Fruit fly (Drosophila melanogaster) whole organism, wandering third instar larva: Measurements from ENCODE around the gene CG3566.

Source experiments
- CG9705 ChIP-seq: fragments of 200-800 bp; sonication (Bioruptor generic); optimal IDR thresholded peaks from 2 replicates; lab custom pipeline; 2018; ENCODE audit warnings: missing biosample characterization, mild to moderate bottlenecking, missing genetic modification characterization
- CrebA ChIP-seq: fragments of 200-800 bp; sonication (Bioruptor generic); optimal IDR thresholded peaks from 2 replicates; lab custom pipeline; 2016; ENCODE audit warnings: missing biosample characterization, mild to moderate bottlenecking, missing genetic modification characterization, borderline replicate concordance
- Dfd ChIP-seq: fragments of >200 bp; optimal IDR thresholded peaks from 2 replicates; lab custom pipeline; 2017; ENCODE audit warnings: missing biosample characterization, missing genetic modification characterization
- Dif ChIP-seq: fragments of 200-275, 200-300 bp; sonication (Bioruptor generic); optimal IDR thresholded peaks from 2 replicates; lab custom pipeline; 2018; ENCODE audit warnings: missing biosample characterization, missing genetic modification characterization; ENCODE audit not compliant: partially characterized antibody
- GATAd ChIP-seq: sonication (Bioruptor generic); optimal IDR thresholded peaks from 2 replicates; lab custom pipeline; 2016; ENCODE audit warnings: missing biosample characterization, missing genetic modification characterization
- HLH106 ChIP-seq: fragments of 200-800 bp; optimal IDR thresholded peaks from 3 replicates; lab custom pipeline; 2019; ENCODE audit warnings: missing biosample characterization, mild to moderate bottlenecking, missing genetic modification characterization, moderate library complexity
- Hr78 ChIP-seq: fragments of >200 bp; optimal IDR thresholded peaks from 2 replicates; lab custom pipeline; 2017; ENCODE audit warnings: missing biosample characterization, missing genetic modification characterization
- Hr83 ChIP-seq: fragments of 200-300 bp; sonication (Bioruptor generic); optimal IDR thresholded peaks from 2 replicates; lab custom pipeline; 2016; ENCODE audit warnings: missing biosample characterization, mild to moderate bottlenecking, missing genetic modification characterization, moderate library complexity; ENCODE audit not compliant: poor library complexity, severe bottlenecking
- Myc ChIP-seq: fragments of >200 bp; optimal IDR thresholded peaks from 2 replicates; lab custom pipeline; 2017
- N ChIP-seq: fragments of >200 bp; optimal IDR thresholded peaks from 2 replicates; lab custom pipeline; 2018; ENCODE audit warnings: missing biosample characterization, missing external identifiers, missing genetic modification characterization
- OdsH ChIP-seq: fragments of 200-800 bp; sonication (Bioruptor generic); optimal IDR thresholded peaks from 2 replicates; lab custom pipeline; 2016; ENCODE audit warnings: missing biosample characterization, mild to moderate bottlenecking, missing genetic modification characterization
- Rel ChIP-seq, 2 experiments: fragments of 200-800 bp; sonication (Bioruptor generic) in 1 of 2; optimal IDR thresholded peaks; 2 replicates in 1 of 2; 3 replicates in 1 of 2; lab custom pipeline; 2016 to 2019; ENCODE audit warnings: mild to moderate bottlenecking in 2 of 2, missing biosample characterization in 2 of 2, missing genetic modification characterization in 2 of 2, moderate library complexity in 1 of 2
- Sp1 ChIP-seq: fragments of 200-800 bp; sonication (Bioruptor generic); optimal IDR thresholded peaks from 3 replicates; lab custom pipeline; 2019; ENCODE audit warnings: missing biosample characterization, mild to moderate bottlenecking, missing genetic modification characterization, moderate library complexity
- Vsx2 ChIP-seq: fragments of 200-300, 225-300 bp; sonication (Bioruptor generic); optimal IDR thresholded peaks from 2 replicates; lab custom pipeline; 2018; ENCODE audit warnings: missing biosample characterization, missing genetic modification characterization; ENCODE audit not compliant: partially characterized antibody
- br ChIP-seq: fragments of 200-800 bp; sonication (Bioruptor generic); optimal IDR thresholded peaks from 2 replicates; lab custom pipeline; 2016; ENCODE audit warnings: missing biosample characterization, missing genetic modification characterization
- brk ChIP-seq: fragments of 200-800 bp; sonication (Bioruptor generic); optimal IDR thresholded peaks from 2 replicates; lab custom pipeline; 2016; ENCODE audit warnings: missing biosample characterization, mild to moderate bottlenecking, missing genetic modification characterization
- dl ChIP-seq, 2 experiments: fragments of 175-275, 200-275 bp in 1 of 2; fragments of 200-275 bp in 1 of 2; sonication (Bioruptor generic); optimal IDR thresholded peaks; lab custom pipeline; 2018; ENCODE audit warnings: mild to moderate bottlenecking in 2 of 2, missing biosample characterization in 2 of 2, missing genetic modification characterization in 2 of 2, moderate library complexity in 2 of 2; ENCODE audit not compliant: partially characterized antibody in 2 of 2, insufficient read depth in 1 of 2
- dmrt93B ChIP-seq: fragments of 200-800 bp; sonication (Bioruptor generic); optimal IDR thresholded peaks from 2 replicates; lab custom pipeline; 2018; ENCODE audit warnings: missing biosample characterization, mild to moderate bottlenecking, missing genetic modification characterization
- ey ChIP-seq: fragments of 200-800 bp; sonication (Bioruptor generic); optimal IDR thresholded peaks from 2 replicates; lab custom pipeline; 2016; ENCODE audit warnings: missing biosample characterization, missing genetic modification characterization
- foxo ChIP-seq, 2 experiments: fragments of 200-800 bp; sonication (Bioruptor generic); optimal IDR thresholded peaks; 2 replicates in 1 of 2; 3 replicates in 1 of 2; lab custom pipeline; 2016 to 2017; ENCODE audit warnings: missing biosample characterization in 2 of 2, missing genetic modification characterization in 2 of 2
- fru ChIP-seq: fragments of 200-800 bp; sonication (Bioruptor generic); optimal IDR thresholded peaks from 3 replicates; lab custom pipeline; 2016; ENCODE audit warnings: missing biosample characterization, mild to moderate bottlenecking, missing genetic modification characterization
- h ChIP-seq: fragments of 200-800 bp; sonication (Bioruptor generic); optimal IDR thresholded peaks from 3 replicates; lab custom pipeline; 2016; ENCODE audit warnings: missing biosample characterization, mild to moderate bottlenecking, missing genetic modification characterization
- jim ChIP-seq: fragments of 175-275, 200-325 bp; sonication (Bioruptor generic); optimal IDR thresholded peaks from 2 replicates; lab custom pipeline; 2016; ENCODE audit warnings: missing biosample characterization, mild to moderate bottlenecking, missing genetic modification characterization
- pan ChIP-seq: fragments of >200 bp; optimal IDR thresholded peaks from 2 replicates; lab custom pipeline; 2017
- psq ChIP-seq: fragments of 200-800 bp; sonication (Bioruptor generic); optimal IDR thresholded peaks from 3 replicates; lab custom pipeline; 2017; ENCODE audit warnings: missing biosample characterization, mild to moderate bottlenecking, missing genetic modification characterization, moderate library complexity
- rgr ChIP-seq: fragments of 200-800 bp; sonication (Bioruptor generic); optimal IDR thresholded peaks from 3 replicates; lab custom pipeline; 2016; ENCODE audit warnings: missing biosample characterization, mild to moderate bottlenecking, missing genetic modification characterization
- sage ChIP-seq: fragments of 200-800 bp; sonication (Bioruptor generic); optimal IDR thresholded peaks from 2 replicates; lab custom pipeline; 2016; ENCODE audit warnings: missing biosample characterization, mild to moderate bottlenecking, missing genetic modification characterization
- sv ChIP-seq: fragments of 200-800 bp; sonication (Bioruptor generic); optimal IDR thresholded peaks from 3 replicates; lab custom pipeline; 2016; ENCODE audit warnings: missing biosample characterization, missing genetic modification characterization
- usp ChIP-seq: fragments of >200 bp; optimal IDR thresholded peaks from 2 replicates; lab custom pipeline; 2017; ENCODE audit warnings: missing biosample characterization, missing genetic modification characterization
- woc ChIP-seq: sonication (Bioruptor generic); optimal IDR thresholded peaks from 2 replicates; lab custom pipeline; 2016; ENCODE audit warnings: missing biosample characterization, mild to moderate bottlenecking, missing genetic modification characterization

CG3566 gene

DNA sequence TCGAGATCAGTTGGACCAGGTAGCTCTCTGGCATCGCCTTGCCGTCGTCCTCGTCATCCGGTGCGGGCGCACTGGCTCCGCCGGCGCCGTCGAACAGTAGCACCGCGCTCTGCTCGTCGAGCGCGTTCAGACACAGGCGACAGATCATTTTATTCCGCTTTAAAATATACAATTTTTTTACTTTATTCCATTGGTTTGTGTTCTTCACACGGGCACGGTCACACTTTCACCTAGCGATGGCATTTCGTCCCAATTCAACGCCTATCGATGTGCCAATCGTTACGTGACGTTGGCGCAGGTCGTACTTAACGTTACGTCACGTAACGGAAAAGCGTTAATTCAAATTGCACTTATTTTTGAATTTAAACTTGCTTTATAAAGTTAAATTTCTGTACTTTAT is 24.5 kb upstream of the CG3566 start, which contains the start of gene CG12219:
CG12219 (minus strand) TSS at position 234 of the 400 bp plus-strand sequence.
- TF ChIP-seq usp (no peak), sv (GFP tag; lab: Kevin White, UChicago) (no peak), Rel (GFP tag; optimal IDR thresholded peaks at IDR 0.05; lab: Kevin White, UChicago) (no peak), Rel (tag; optimal IDR thresholded peaks at IDR 0.05; lab: Kevin White, UChicago) (peak; percentile 71), rgr (GFP tag; lab: Kevin White, UChicago) (no peak)

DNA sequence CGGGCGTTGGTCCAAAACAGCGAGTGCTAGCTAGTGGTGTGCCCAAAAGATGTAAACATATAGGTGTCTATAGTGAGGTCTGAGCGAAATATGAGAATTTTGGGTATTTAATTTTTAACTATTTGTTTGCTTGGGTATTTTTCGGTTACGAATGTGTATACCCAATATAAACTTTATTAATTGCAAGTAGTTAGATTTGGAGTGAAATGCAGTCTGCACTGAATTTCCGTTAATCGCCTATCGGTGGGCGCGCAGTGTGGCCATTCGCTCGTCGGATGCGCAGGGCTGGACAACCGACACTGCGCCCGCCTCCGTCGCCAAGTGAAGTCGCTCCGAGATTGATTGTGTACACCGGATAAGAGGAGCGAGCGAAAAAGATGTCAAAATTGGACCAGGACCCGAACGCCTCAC is 18.6 kb upstream of the CG3566 start, which contains the start of the genes CG15891 and CG3815:
CG15891 (minus strand) TSS at position 217 of the 411 bp plus-strand sequence.
CG3815 (plus strand) TSS at position 261 of the 411 bp plus-strand sequence.
- TF ChIP-seq Myc (lab: Kevin White, UChicago) (peak; percentile 99), pan (lab: Kevin White, UChicago) (no peak), fru (GFP tag; lab: Kevin White, UChicago) (no peak), brk (GFP tag; lab: Kevin White, UChicago) (no peak), br (GFP tag; lab: Kevin White, UChicago) (no peak), sage (GFP tag; lab: Kevin White, UChicago) (no peak), Rel (GFP tag; optimal IDR thresholded peaks at IDR 0.05; lab: Kevin White, UChicago) (no peak), Rel (tag; optimal IDR thresholded peaks at IDR 0.05; lab: Kevin White, UChicago) (peak; percentile 43), Sp1 (GFP tag; lab: Kevin White, UChicago) (peak; percentile 71), h (GFP tag; lab: Kevin White, UChicago) (peak; percentile 57), GATAd (no peak), CrebA (GFP tag; lab: Kevin White, UChicago) (no peak), rgr (GFP tag; lab: Kevin White, UChicago) (peak; percentile 51), foxo (GFP tag; optimal IDR thresholded peaks at IDR 0.05; lab: Kevin White, UChicago) (peak in 1 of 2 experiments; percentile 63), CG9705 (GFP tag; lab: Kevin White, UChicago) (peak; percentile 49), woc (GFP tag; lab: Kevin White, UChicago) (no peak), usp (no peak), HLH106 (tag; lab: Kevin White, UChicago) (peak; percentile 77), Dfd (GFP tag; lab: Kevin White, UChicago) (no peak), sv (GFP tag; lab: Kevin White, UChicago) (no peak), Vsx2 (GFP tag; lab: Kevin White, UChicago) (no peak), ey (peak; percentile 22), psq (GFP tag; lab: Kevin White, UChicago) (peak; percentile 31), Dif (GFP tag; lab: Kevin White, UChicago) (no peak), N (GFP tag; lab: Kevin White, UChicago) (no peak)

DNA sequence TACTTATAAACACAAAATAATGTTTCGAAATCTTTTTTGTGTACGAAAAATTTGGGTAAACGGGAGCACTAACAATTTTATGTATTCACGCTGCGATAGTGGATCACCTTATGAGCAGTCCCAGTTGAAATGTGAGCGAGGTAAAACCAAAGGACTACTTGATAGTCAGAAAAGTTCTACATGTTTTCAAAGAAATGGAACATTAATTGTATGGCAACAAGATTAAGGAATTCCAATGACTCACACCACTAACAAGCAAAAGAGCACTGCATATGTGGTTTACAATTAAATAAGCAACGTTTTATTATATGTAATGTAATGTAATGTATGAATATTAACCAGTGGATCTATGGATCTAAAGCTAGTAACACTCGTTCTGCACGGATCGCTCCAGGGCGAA is 17.7 kb upstream of the CG3566 start, which contains the start of gene CG15892:
CG15892 (minus strand) TSS at position 101 of the 400 bp plus-strand sequence.
- TF ChIP-seq Rel (GFP tag; optimal IDR thresholded peaks at IDR 0.05; lab: Kevin White, UChicago), result no peak
- no peak for TF ChIP-seq Rel (tag; optimal IDR thresholded peaks at IDR 0.05; lab: Kevin White, UChicago)
- no peak for TF ChIP-seq rgr (GFP tag; lab: Kevin White, UChicago)
- no peak for TF ChIP-seq HLH106 (tag; lab: Kevin White, UChicago)
- no peak for TF ChIP-seq Hr78 (GFP tag; lab: Kevin White, UChicago)
- TF ChIP-seq woc (GFP tag; lab: Kevin White, UChicago), result no peak
- no peak for TF ChIP-seq jim
- TF ChIP-seq brk (GFP tag; lab: Kevin White, UChicago), result no peak
- TF ChIP-seq GATAd, result no peak
- TF ChIP-seq ey, result no peak
- TF ChIP-seq h (GFP tag; lab: Kevin White, UChicago), result no peak

DNA sequence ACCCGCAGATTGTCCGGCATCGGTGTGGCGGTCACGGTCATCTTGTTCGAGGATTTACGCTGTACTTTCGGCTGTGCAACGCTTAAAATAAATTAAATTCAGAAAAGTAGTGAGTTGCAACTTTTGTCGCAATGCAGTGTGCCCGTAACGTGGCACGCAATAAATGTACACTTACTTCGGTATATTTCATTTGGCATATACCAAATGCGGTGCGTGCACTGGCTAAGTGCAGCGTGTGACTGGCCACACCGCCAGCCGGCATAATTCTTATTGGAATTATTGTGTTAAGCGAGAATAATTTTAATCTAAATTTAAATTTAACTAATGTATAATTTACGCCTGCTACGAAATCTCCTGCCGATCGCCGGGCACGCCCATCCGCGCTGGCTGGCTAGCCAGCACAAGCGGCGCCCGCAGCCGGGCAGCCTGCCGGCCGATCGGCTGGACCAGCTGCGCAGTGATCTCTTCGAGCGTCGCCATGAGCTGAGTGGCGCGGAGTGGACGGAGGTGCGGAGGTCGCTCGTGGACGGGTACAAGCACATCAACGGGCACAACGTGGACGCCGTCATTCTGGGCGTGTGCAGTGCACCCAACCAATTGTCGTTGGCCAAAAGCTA is 14.7 kb upstream of the CG3566 start, which contains the start of the genes Rpt4 and mldr:
Rpt4 (minus strand) TSS at position 163 of the 617 bp plus-strand sequence.
mldr (plus strand) TSS at position 221 of the 617 bp plus-strand sequence.
- TF ChIP-seq Hr83 (GFP tag; lab: Kevin White, UChicago), result peak; percentile 5
- TF ChIP-seq CrebA (GFP tag; lab: Kevin White, UChicago), result no peak
- no peak for TF ChIP-seq jim
- TF ChIP-seq Sp1 (GFP tag; lab: Kevin White, UChicago), result peak; percentile 18
- TF ChIP-seq Rel (GFP tag; optimal IDR thresholded peaks at IDR 0.05; lab: Kevin White, UChicago), result no peak
- TF ChIP-seq Rel (tag; optimal IDR thresholded peaks at IDR 0.05; lab: Kevin White, UChicago), result peak; percentile 53
- no peak for TF ChIP-seq usp
- no peak for TF ChIP-seq h (GFP tag; lab: Kevin White, UChicago)

DNA sequence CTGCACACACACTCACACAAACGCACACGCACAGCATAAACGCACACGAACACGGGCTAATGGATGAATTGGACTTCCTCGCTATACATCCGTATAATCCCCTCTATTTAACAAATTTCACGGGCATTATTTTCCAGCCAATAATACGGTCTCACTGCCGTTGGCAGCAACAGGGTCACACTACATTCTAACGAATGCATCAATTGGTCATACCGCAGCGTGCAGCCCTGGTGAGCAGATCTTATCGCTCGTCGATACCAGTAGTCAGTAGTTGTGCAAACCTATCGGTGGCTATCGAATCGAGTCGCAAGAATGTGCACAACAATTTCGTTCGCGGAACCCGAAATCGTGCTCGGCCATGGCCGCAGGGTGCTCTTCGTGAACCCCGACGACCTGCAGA is 11.3 kb upstream of the CG3566 start, which contains the start of the genes Top3beta and wuho:
Top3beta (minus strand) TSS at position 149 of the 400 bp plus-strand sequence.
wuho (plus strand) TSS at position 259 of the 400 bp plus-strand sequence.
- TF ChIP-seq h (GFP tag; lab: Kevin White, UChicago), result peak; percentile 63
- TF ChIP-seq ey, result peak; percentile 37
- TF ChIP-seq Rel (GFP tag; optimal IDR thresholded peaks at IDR 0.05; lab: Kevin White, UChicago), result no peak
- TF ChIP-seq Rel (tag; optimal IDR thresholded peaks at IDR 0.05; lab: Kevin White, UChicago), result peak; percentile 99
- TF ChIP-seq woc (GFP tag; lab: Kevin White, UChicago), result no peak
- peak; percentile 22 for TF ChIP-seq Dif (GFP tag; lab: Kevin White, UChicago)
- peak; percentile 44 for TF ChIP-seq Sp1 (GFP tag; lab: Kevin White, UChicago)
- TF ChIP-seq Hr83 (GFP tag; lab: Kevin White, UChicago), result peak; percentile 1
- TF ChIP-seq dmrt93B (GFP tag; lab: Kevin White, UChicago), result no peak
- peak; percentile 19 for TF ChIP-seq psq (GFP tag; lab: Kevin White, UChicago)
- TF ChIP-seq rgr (GFP tag; lab: Kevin White, UChicago), result peak; percentile 68
- peak; percentile 16 for TF ChIP-seq sv (GFP tag; lab: Kevin White, UChicago)
- TF ChIP-seq Myc (lab: Kevin White, UChicago), result peak; percentile 24
- no peak for TF ChIP-seq dl (GFP tag; optimal IDR thresholded peaks at IDR 0.05; lab: Kevin White, UChicago; ENCODE audit: insufficient read depth in 1 of 2, partially characterized antibody in 2 of 2)
- no peak for TF ChIP-seq CG9705 (GFP tag; lab: Kevin White, UChicago)
- peak; percentile 41 for TF ChIP-seq HLH106 (tag; lab: Kevin White, UChicago)
- TF ChIP-seq OdsH, result peak; percentile 29
- no peak for TF ChIP-seq pan (lab: Kevin White, UChicago)
